Fruit fly (Drosophila melanogaster) whole organism, embryonic: ENCODE measurements around the gene Kaz-m1.

Experiments
- CG11398 ChIP-seq: fragments of 200-800 bp; sonication (Bioruptor generic); optimal IDR thresholded peaks from 2 replicates; lab custom pipeline; 2016; ENCODE audit warnings: missing biosample characterization, missing genetic modification characterization
- Ets65A ChIP-seq: fragments of 200-800 bp; sonication (Bioruptor generic); peaks from one replicate; lab custom pipeline; 2016; ENCODE audit warnings: missing biosample characterization, missing genetic modification characterization

The Kaz-m1 gene

DNA sequence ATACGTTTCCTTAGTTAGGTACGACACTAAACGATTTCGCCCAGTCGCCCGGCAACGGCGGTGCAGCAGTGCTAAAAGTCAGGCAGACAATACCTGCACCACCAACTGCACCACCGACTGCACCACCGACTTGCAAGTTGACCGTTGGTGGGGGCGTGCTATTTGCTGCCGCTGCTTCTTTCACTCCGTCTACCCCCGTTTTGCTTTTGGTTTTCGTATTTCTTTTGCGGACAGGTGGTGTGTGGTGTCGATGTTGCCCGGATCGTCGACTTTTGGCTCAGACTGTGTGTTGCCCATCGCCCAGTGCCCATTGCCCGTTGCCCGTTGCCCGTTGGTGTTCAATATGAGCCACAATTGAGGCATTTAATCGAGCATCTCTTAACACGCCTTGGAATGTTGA lies 50.2 kb downstream of the Kaz-m1 start:
- TF ChIP-seq Ets65A, result peak; percentile 52
- no peak for TF ChIP-seq CG11398 (GFP tag; lab: Kevin White, UChicago)
